Fruit fly (Drosophila melanogaster) whole organism, embryonic: ENCODE data around the gene CG14020.

Experiments
- CG13624 ChIP-seq: fragments of 200-800 bp; sonication (Bioruptor generic); optimal IDR thresholded peaks from 2 replicates; lab custom pipeline; 2016; ENCODE audit warnings: missing biosample characterization, missing genetic modification characterization
- CG16813 ChIP-seq: fragments of 200-800 bp; sonication (Bioruptor generic); IDR thresholded peaks from 3 replicates; pipeline ENCODE4 v1.3.6; 2022; ENCODE audit warnings: missing biosample characterization, missing genetic modification characterization; ENCODE audit not compliant: partially characterized antibody
- CG6683 ChIP-seq: fragments of 200-800 bp; sonication (Bioruptor generic); optimal IDR thresholded peaks from 2 replicates; lab custom pipeline; 2017; ENCODE audit warnings: missing biosample characterization, mild to moderate bottlenecking, missing genetic modification characterization, missing genetic modification reagents
- CG6854 ChIP-seq: fragments of 200-800 bp; sonication (Bioruptor generic); optimal IDR thresholded peaks from 3 replicates; lab custom pipeline; 2017; ENCODE audit warnings: missing biosample characterization, mild to moderate bottlenecking, missing genetic modification characterization
- danr ChIP-seq: fragments of 200-800 bp; sonication (Bioruptor generic); IDR thresholded peaks from 2 replicates; pipeline ENCODE4 v1.3.6; 2022; ENCODE audit warnings: missing biosample characterization, missing genetic modification characterization
- her ChIP-seq: fragments of 200-800 bp; sonication (Bioruptor generic); optimal IDR thresholded peaks from 2 replicates; lab custom pipeline; 2016; ENCODE audit warnings: missing biosample characterization, missing genetic modification characterization
- ind ChIP-seq: fragments of 200-800 bp; sonication (Bioruptor generic); optimal IDR thresholded peaks from 3 replicates; lab custom pipeline; 2016; ENCODE audit warnings: missing biosample characterization, missing genetic modification characterization

DNA sequence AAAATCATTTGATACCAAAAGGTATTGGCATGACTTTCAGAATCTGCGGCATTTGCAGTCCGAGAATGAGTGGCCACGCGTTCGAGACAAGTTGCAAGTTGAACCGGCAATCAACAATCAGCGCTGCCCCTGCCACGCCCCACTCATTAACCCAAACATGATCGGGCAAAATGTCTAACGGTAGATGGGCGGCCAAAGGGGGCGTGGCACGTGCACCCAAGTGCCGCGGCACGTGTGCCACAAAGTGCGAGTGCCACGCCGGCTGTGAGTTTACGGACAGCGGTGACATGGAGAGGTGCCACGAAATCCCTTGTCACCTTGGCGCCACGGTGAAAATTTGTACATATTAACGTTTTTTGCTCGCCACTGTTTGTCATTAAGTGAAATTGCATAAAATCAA is 48.1 kb upstream of the CG14020 start:
- TF ChIP-seq danr (GFP tag; lab: Robert Waterston, UW) (no peak), her (GFP tag; lab: Kevin White, UChicago) (no peak), CG13624 (no peak), CG6854 (GFP tag; lab: Kevin White, UChicago) (no peak), ind (no peak), CG16813 (GFP tag; lab: Robert Waterston, UW) (no peak), CG6683 (no peak)
